Worm (Caenorhabditis elegans) whole organism, L1 larva: ENCODE data around the gene C49F5.8.
A peak's percentile ranks its signal among the peaks of the same experiment; 100 is the strongest.

Experiments
- C34B4.2 ChIP-seq: sonication (generic microtip); optimal IDR thresholded peaks from 2 replicates; lab custom pipeline; 2017; ENCODE audit warnings: mild to moderate bottlenecking, missing genetic modification characterization, missing compliant biosample characterization
- aha-1 ChIP-seq: fragments of 150-350 bp; optimal IDR thresholded peaks from 2 replicates; lab custom pipeline; 2014; ENCODE audit warnings: missing biosample characterization, missing genetic modification characterization
- blmp-1 ChIP-seq: fragments of 150-350 bp; optimal IDR thresholded peaks from 2 replicates; lab custom pipeline; 2014; ENCODE audit warnings: missing biosample characterization, missing genetic modification characterization
- ceh-90 ChIP-seq: sonication (generic microtip); optimal IDR thresholded peaks from 2 replicates; lab custom pipeline; 2016; ENCODE audit warnings: missing genetic modification characterization, missing compliant biosample characterization
- dsc-1 ChIP-seq: sonication (generic microtip); optimal IDR thresholded peaks from 2 replicates; lab custom pipeline; 2016; ENCODE audit warnings: mild to moderate bottlenecking, missing genetic modification characterization, missing compliant biosample characterization
- efl-1 ChIP-seq, 4 experiments: fragments of 150-350 bp; optimal IDR thresholded peaks in 3 of 4; peaks in 1 of 4; 1 replicate in 1 of 4; 2 replicates in 3 of 4; lab custom pipeline; 2014; ENCODE audit warnings: missing biosample characterization in 2 of 4, missing genetic modification characterization in 2 of 4, missing genetic modification reagents in 2 of 4
- egl-13 ChIP-seq: sonication (generic microtip); optimal IDR thresholded peaks from 2 replicates; lab custom pipeline; 2016; ENCODE audit warnings: missing genotype, missing genetic modification reagents, missing genetic modification characterization, missing compliant biosample characterization
- egl-27 ChIP-seq, 2 experiments: fragments of 150-350 bp in 1 of 2; sonication (generic microtip); optimal IDR thresholded peaks; 3 replicates each; lab custom pipeline; 2017 to 2018; ENCODE audit warnings: missing biosample characterization in 2 of 2, missing genetic modification characterization in 2 of 2, missing genetic modification reagents in 2 of 2
- elt-2 ChIP-seq: sonication (generic microtip); optimal IDR thresholded peaks from 2 replicates; lab custom pipeline; 2016; ENCODE audit warnings: missing genetic modification characterization, mild to moderate bottlenecking, inconsistent platforms, missing compliant biosample characterization, missing genetic modification reagents
- elt-3 ChIP-seq, 6 experiments: fragments of 150-350 bp in 1 of 6; sonication (generic microtip); optimal IDR thresholded peaks; 2 replicates each; lab custom pipeline; 2017 to 2018; ENCODE audit warnings: missing biosample characterization in 6 of 6, missing genetic modification characterization in 6 of 6, inconsistent platforms in 1 of 6
- ets-5 ChIP-seq: fragments of 200-800 bp; sonication (Bioruptor generic); IDR thresholded peaks from 2 replicates; pipeline ENCODE4 v1.3.6; 2022; ENCODE audit warnings: missing genetic modification characterization, missing compliant biosample characterization
- fkh-10 ChIP-seq: sonication (generic microtip); optimal IDR thresholded peaks from 2 replicates; lab custom pipeline; 2017; ENCODE audit warnings: missing biosample characterization, missing genetic modification reagents, missing genetic modification characterization
- fkh-8 ChIP-seq: sonication (generic microtip); optimal IDR thresholded peaks from 2 replicates; lab custom pipeline; 2016; ENCODE audit warnings: mild to moderate bottlenecking, missing genetic modification characterization, missing compliant biosample characterization
- grh-1 ChIP-seq: fragments of 200-800 bp; sonication (Bioruptor generic); IDR thresholded peaks from 2 replicates; pipeline ENCODE4 v1.3.6; 2022; ENCODE audit warnings: missing genetic modification reagents, missing genetic modification characterization, missing compliant biosample characterization
- hlh-17 ChIP-seq: fragments of 200-800 bp; sonication (Bioruptor generic); optimal IDR thresholded peaks from 2 replicates; lab custom pipeline; 2018; ENCODE audit warnings: missing genetic modification characterization, mild to moderate bottlenecking, missing compliant biosample characterization, moderate library complexity, borderline replicate concordance
- hpl-2 ChIP-seq: fragments of 150-350 bp; optimal IDR thresholded peaks from 2 replicates; lab custom pipeline; 2014; ENCODE audit warnings: missing biosample characterization, missing genetic modification reagents, missing genetic modification characterization
- lin-13 ChIP-seq: fragments of 150-350 bp; optimal IDR thresholded peaks from 2 replicates; lab custom pipeline; 2014; ENCODE audit warnings: missing biosample characterization, missing genetic modification reagents, missing genetic modification characterization
- lin-14 ChIP-seq: fragments of 200-800 bp; sonication (Bioruptor generic); optimal IDR thresholded peaks from 2 replicates; lab custom pipeline; 2018; ENCODE audit warnings: mild to moderate bottlenecking, missing genetic modification characterization, moderate library complexity, missing compliant biosample characterization
- lin-35 ChIP-seq, 2 experiments: fragments of 150-350 bp; optimal IDR thresholded peaks; 2 replicates each; lab custom pipeline; 2014; ENCODE audit warnings: missing biosample characterization in 2 of 2, missing genetic modification characterization in 2 of 2, missing genetic modification reagents in 2 of 2
- mab-9 ChIP-seq: fragments of 200-800 bp; sonication (Bioruptor generic); IDR thresholded peaks from 2 replicates; pipeline ENCODE4 v1.3.6; 2022; ENCODE audit warnings: missing genetic modification reagents, missing genetic modification characterization, missing compliant biosample characterization
- mep-1 ChIP-seq: fragments of 150-350 bp; optimal IDR thresholded peaks from 2 replicates; lab custom pipeline; 2014; ENCODE audit warnings: missing biosample characterization, missing genetic modification characterization
- nhr-11 ChIP-seq: fragments of 150-350 bp; optimal IDR thresholded peaks from 2 replicates; lab custom pipeline; 2014; ENCODE audit warnings: missing biosample characterization, missing genetic modification characterization
- nhr-237 ChIP-seq: fragments of 150-350 bp; optimal IDR thresholded peaks from 2 replicates; lab custom pipeline; 2014; ENCODE audit warnings: missing biosample characterization, missing genetic modification characterization
- nhr-47 ChIP-seq: sonication (generic microtip); optimal IDR thresholded peaks from 2 replicates; lab custom pipeline; 2016; ENCODE audit warnings: mild to moderate bottlenecking, missing genetic modification characterization, moderate library complexity, missing compliant biosample characterization
- nhr-71 ChIP-seq: sonication (generic microtip); optimal IDR thresholded peaks from 2 replicates; lab custom pipeline; 2016; ENCODE audit warnings: mild to moderate bottlenecking, missing genetic modification characterization, moderate library complexity, missing compliant biosample characterization
- nhr-77 ChIP-seq: fragments of 150-350 bp; optimal IDR thresholded peaks from 2 replicates; lab custom pipeline; 2014; ENCODE audit warnings: missing biosample characterization, missing genetic modification characterization
- nhr-85 ChIP-seq: sonication (generic microtip); peaks from one replicate; lab custom pipeline; 2016; ENCODE audit warnings: missing genetic modification characterization, inconsistent platforms, missing compliant biosample characterization
- pax-3 ChIP-seq: fragments of 200-800 bp; sonication (Bioruptor generic); optimal IDR thresholded peaks from 2 replicates; lab custom pipeline; 2018; ENCODE audit warnings: mild to moderate bottlenecking, missing genetic modification characterization, moderate library complexity, missing compliant biosample characterization
- snpc-4 ChIP-seq: fragments of 150-350 bp; optimal IDR thresholded peaks from 2 replicates; lab custom pipeline; 2014; ENCODE audit warnings: missing biosample characterization, missing genetic modification characterization
- snu-23 ChIP-seq: sonication (generic microtip); optimal IDR thresholded peaks from 2 replicates; lab custom pipeline; 2016; ENCODE audit warnings: missing genetic modification characterization, missing compliant biosample characterization
- sox-4 ChIP-seq: sonication (generic microtip); optimal IDR thresholded peaks from 2 replicates; lab custom pipeline; 2016; ENCODE audit warnings: missing genetic modification characterization, missing compliant biosample characterization
- sup-37 ChIP-seq: fragments of 200-800 bp; sonication (Bioruptor generic); optimal IDR thresholded peaks from 2 replicates; lab custom pipeline; 2018; ENCODE audit warnings: mild to moderate bottlenecking, missing genetic modification characterization, missing compliant biosample characterization
- swsn-7 ChIP-seq: sonication (generic microtip); optimal IDR thresholded peaks from 2 replicates; lab custom pipeline; 2016; ENCODE audit warnings: missing genetic modification characterization, missing compliant biosample characterization
- tlp-1 ChIP-seq: fragments of 150-350 bp; optimal IDR thresholded peaks from 2 replicates; lab custom pipeline; 2014; ENCODE audit warnings: missing biosample characterization, missing genetic modification characterization
- unc-130 ChIP-seq: fragments of 150-350 bp; optimal IDR thresholded peaks from 2 replicates; lab custom pipeline; 2017; ENCODE audit warnings: missing biosample characterization, missing genetic modification characterization, inconsistent platforms
- unc-86 ChIP-seq: sonication (generic microtip); optimal IDR thresholded peaks from 2 replicates; lab custom pipeline; 2016; ENCODE audit warnings: missing genetic modification characterization, missing compliant biosample characterization
- xbp-1 ChIP-seq: sonication (generic microtip); optimal IDR thresholded peaks from 2 replicates; lab custom pipeline; 2016; ENCODE audit warnings: missing genetic modification characterization, missing compliant biosample characterization

Gene C49F5.8

ce11 chrX:11968024-11968598, 8.2 kb downstream of the C49F5.8 start:
- TF ChIP-seq snpc-4 (tag; lab: Kevin White, UChicago) (no peak), tlp-1 (peak; percentile 21), elt-3 (tag; optimal IDR thresholded peaks at IDR 0.05; lab: Kevin White, UChicago) (peak in 1 of 6 experiments; percentile 19), unc-130 (tag; lab: Kevin White, UChicago) (no peak), elt-2 (tag; lab: Kevin White, UChicago) (peak; percentile 82), mab-9 (GFP tag; lab: Robert Waterston, UW) (no peak), blmp-1 (tag; lab: Kevin White, UChicago) (peak; percentile 12), nhr-85 (peak; percentile 60)

ce11 chrX:11969085-11969484, 9.1 kb downstream of the C49F5.8 start:
- no peak for TF ChIP-seq fkh-10 (GFP tag; lab: Kevin White, UChicago)
- TF ChIP-seq aha-1 = no peak
- peak; percentile 19 for TF ChIP-seq nhr-237 (tag; lab: Kevin White, UChicago)
- no peak for TF ChIP-seq nhr-77 (tag; lab: Kevin White, UChicago)
- no peak for TF ChIP-seq sup-37
- TF ChIP-seq egl-27 (tag; optimal IDR thresholded peaks at IDR 0.05; lab: Kevin White, UChicago) = no peak
- peak; percentile 77 for TF ChIP-seq dsc-1 (tag; lab: Kevin White, UChicago)
- TF ChIP-seq swsn-7 (tag; lab: Kevin White, UChicago) = no peak
- TF ChIP-seq unc-86 (tag; lab: Kevin White, UChicago) = no peak
- TF ChIP-seq mep-1 (tag; lab: Kevin White, UChicago) = peak; percentile 1
- peak; percentile 27 for TF ChIP-seq nhr-47 (tag; lab: Kevin White, UChicago)
- TF ChIP-seq blmp-1 (tag; lab: Kevin White, UChicago) = peak; percentile 4
- peak; percentile 81 for TF ChIP-seq fkh-8
- TF ChIP-seq xbp-1 (tag; lab: Kevin White, UChicago) = peak; percentile 0
- no peak for TF ChIP-seq egl-13 (tag; lab: Kevin White, UChicago)
- no peak for TF ChIP-seq lin-35 (GFP tag; optimal IDR thresholded peaks at IDR 0.05; lab: Kevin White, UChicago)
- no peak for TF ChIP-seq grh-1 (GFP tag; lab: Robert Waterston, UW)
- peak; percentile 4 for TF ChIP-seq snu-23 (GFP tag; lab: Kevin White, UChicago)
- TF ChIP-seq C34B4.2 = no peak
- peak; percentile 26 for TF ChIP-seq lin-14 (GFP tag; lab: Kevin White, UChicago)
- peak; percentile 42 for TF ChIP-seq nhr-71 (tag; lab: Kevin White, UChicago)
- TF ChIP-seq sox-4 (tag; lab: Kevin White, UChicago) = no peak
- no peak for TF ChIP-seq nhr-11
- no peak for TF ChIP-seq ets-5 (GFP tag; lab: Robert Waterston, UW)
- peak; percentile 21 for TF ChIP-seq pax-3 (tag; lab: Kevin White, UChicago)
- TF ChIP-seq, all 84 proteins: peak for 11

ce11 chrX:11969554-11969953, 9.6 kb downstream of the C49F5.8 start:
- TF ChIP-seq ceh-90 (tag; lab: Kevin White, UChicago) (no peak), lin-13 (GFP tag; lab: Kevin White, UChicago) (no peak), nhr-85 (peak; percentile 60), egl-27 (tag; optimal IDR thresholded peaks at IDR 0.05; lab: Kevin White, UChicago) (no peak), hpl-2 (GFP tag; lab: Kevin White, UChicago) (no peak), hlh-17 (GFP tag; lab: Kevin White, UChicago) (no peak), efl-1 (optimal IDR thresholded peaks at IDR 0.05; lab: Kevin White, UChicago) (no peak), efl-1 (GFP tag; optimal IDR thresholded peaks at IDR 0.05 in 1 of 2; lab: Kevin White, UChicago) (peak in 1 of 2 experiments; percentile 19)
- TF ChIP-seq, all 84 proteins: peak for 2
